Comparison of ENCODE assay signal across 1 fruit fly cellular context in genomic region chr3R:13647734-13648541, dm6.
TF ChIP-seq lines count a peak whose summit lies in the region.

No protein-coding gene starts in this region.

TF ChIP-seq in whole organism, embryonic, 481 proteins besides CTCF, POLR2A, EP300 and RAD21 (continued from another document):
- TF ChIP-seq zen (tag; optimal IDR thresholded peaks at IDR 0.05; lab: Kevin White, UChicago) (no peak), Neu2 (GFP tag; optimal IDR thresholded peaks at IDR 0.05; lab: Kevin White, UChicago; ENCODE audit: borderline replicate concordance) (peak; percentile 26), ftz-f1 (GFP tag; optimal IDR thresholded peaks at IDR 0.05; lab: Kevin White, UChicago) (peak; percentile 90), dm (GFP tag; optimal IDR thresholded peaks at IDR 0.05; lab: Kevin White, UChicago) (peak; percentile 68), gcm2 (GFP tag; optimal IDR thresholded peaks at IDR 0.05; lab: Kevin White, UChicago) (no peak), CG2889 (GFP tag; IDR thresholded peaks at IDR 0.05; lab: Robert Waterston, UW) (no peak), Aef1 (GFP tag; IDR thresholded peaks at IDR 0.05; lab: Robert Waterston, UW) (0 out of 3 replicates have a peak, but pooled peaks have one; percentile 10), bigmax (GFP tag; optimal IDR thresholded peaks at IDR 0.05; lab: Kevin White, UChicago) (peak; percentile 95), Kr (GFP tag; optimal IDR thresholded peaks at IDR 0.05; lab: Kevin White, UChicago) (no peak), Med (GFP tag; lab: Kevin White, UChicago) (peak; percentile 39), cg (GFP tag; optimal IDR thresholded peaks at IDR 0.05; lab: Kevin White, UChicago) (peak; percentile 65), CG7839 (tag; optimal IDR thresholded peaks at IDR 0.05; lab: Kevin White, UChicago) (no peak), Dll (GFP tag; IDR thresholded peaks at IDR 0.05; lab: Robert Waterston, UW; ENCODE audit: partially characterized antibody) (0 out of 4 replicates have a peak, but pooled peaks have one; percentile 44), Sin3A (optimal IDR thresholded peaks at IDR 0.05; lab: Kevin White, UChicago) (peak; percentile 14), insv (GFP tag; optimal IDR thresholded peaks at IDR 0.05; lab: Kevin White, UChicago) (peak in 1 of 2 experiments; percentile 60), kni (GFP tag; optimal IDR thresholded peaks at IDR 0.05; lab: Kevin White, UChicago) (peak; percentile 34), MBD-R2 (GFP tag; IDR thresholded peaks at IDR 0.05; lab: Robert Waterston, UW) (peak; percentile 29; the same call in 1 of the 2 replicates), CG12391 (tag; optimal IDR thresholded peaks at IDR 0.05; lab: Kevin White, UChicago) (no peak), Pdp1 (GFP tag; optimal IDR thresholded peaks at IDR 0.05; lab: Kevin White, UChicago) (peak in 1 of 2 experiments; percentile 67), E2f2 (GFP tag; IDR thresholded peaks at IDR 0.05; lab: Robert Waterston, UW) (0 out of 2 replicates have a peak, but pooled peaks have one; percentile 7)
